Worm (Caenorhabditis elegans): ENCODE data around the gene B0034.2.

Gene B0034.2

ce11 chrII:5911939-5912523, 32.1 kb downstream of the B0034.2 start:
- TF ChIP-seq tra-4 (tag; optimal IDR thresholded peaks at IDR 0.05) (no peak), sea-1 (GFP tag; conservative IDR thresholded peaks at IDR 0.05) (no peak), aly-1 (tag; optimal IDR thresholded peaks at IDR 0.05) (no peak), pes-1 (GFP tag; IDR thresholded peaks at IDR 0.05) (no peak), hnd-1 (tag; optimal IDR thresholded peaks at IDR 0.05) (no peak), hmg-4 (GFP tag; optimal IDR thresholded peaks at IDR 0.05) (no peak), flt-1 (GFP tag; IDR thresholded peaks at IDR 0.05) (no peak), ceh-13 (GFP tag; optimal IDR thresholded peaks at IDR 0.05) (no peak), scrt-1 (GFP tag; IDR thresholded peaks at IDR 0.05) (no peak), tbx-11 (GFP tag; IDR thresholded peaks at IDR 0.05) (no peak), ceh-36 (tag; optimal IDR thresholded peaks at IDR 0.05) (no peak), ets-7 (tag; optimal IDR thresholded peaks at IDR 0.05) (no peak), hmbx-1 (tag; optimal IDR thresholded peaks at IDR 0.05) (no peak), ama-1 (optimal IDR thresholded peaks at IDR 0.05) (no peak), tbx-37 (GFP tag; conservative IDR thresholded peaks at IDR 0.05) (no peak)

ce11 chrII:5911274-5911673, 32.9 kb downstream of the B0034.2 start, which contains the start of gene cgt-3:
Gene cgt-3, plus strand, starts transcription at chrII:5911324.
- no peak for TF ChIP-seq tbx-37 (GFP tag; conservative IDR thresholded peaks at IDR 0.05)
- no peak for TF ChIP-seq scrt-1 (GFP tag; IDR thresholded peaks at IDR 0.05)
- TF ChIP-seq ama-1 (optimal IDR thresholded peaks at IDR 0.05), result no peak
- no peak for TF ChIP-seq tbx-11 (GFP tag; IDR thresholded peaks at IDR 0.05)
- no peak for TF ChIP-seq ceh-36 (tag; optimal IDR thresholded peaks at IDR 0.05)
- TF ChIP-seq flt-1 (GFP tag; IDR thresholded peaks at IDR 0.05), result no peak

DNA sequence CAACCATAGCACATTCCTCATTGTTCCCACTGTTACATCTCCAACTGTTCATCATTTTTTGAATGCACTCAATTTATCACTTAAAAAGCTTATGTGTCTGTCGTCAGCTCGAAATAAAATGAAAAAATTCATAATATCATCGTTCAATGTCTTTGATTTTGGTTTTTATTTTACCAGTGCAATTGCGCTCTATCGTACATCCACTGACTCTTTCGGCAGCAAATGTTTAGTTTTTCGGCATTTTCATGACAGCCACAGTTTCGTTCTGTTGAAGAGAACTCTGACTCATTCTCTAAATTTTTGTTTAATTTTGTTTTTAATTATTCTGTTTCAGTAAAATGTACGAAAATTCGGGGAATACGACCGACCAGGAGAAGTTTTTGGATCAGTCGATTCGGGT, 36.7 kb downstream of the B0034.2 start, which contains the start of gene vps-35:
TSS of gene vps-35 (plus strand) at position 335 of the 400 bp plus-strand sequence.
- TF ChIP-seq ama-1 (optimal IDR thresholded peaks at IDR 0.05) (no peak), aly-1 (tag; optimal IDR thresholded peaks at IDR 0.05) (no peak)

ce11 chrII:5906274-5906673, 37.9 kb downstream of the B0034.2 start, which contains the start of gene F59G1.8:
Gene F59G1.8, plus strand, starts transcription at chrII:5906566.
- TF ChIP-seq scrt-1 (GFP tag; IDR thresholded peaks at IDR 0.05) (no peak), ceh-36 (tag; optimal IDR thresholded peaks at IDR 0.05) (no peak), tbx-37 (GFP tag; conservative IDR thresholded peaks at IDR 0.05) (no peak), ceh-13 (GFP tag; optimal IDR thresholded peaks at IDR 0.05) (no peak), F13C5.2 (tag; optimal IDR thresholded peaks at IDR 0.05) (no peak), hmbx-1 (tag; optimal IDR thresholded peaks at IDR 0.05) (no peak), B0310.2 (tag; optimal IDR thresholded peaks at IDR 0.05) (no peak), aly-1 (tag; optimal IDR thresholded peaks at IDR 0.05) (no peak), ama-1 (optimal IDR thresholded peaks at IDR 0.05) (no peak), flt-1 (GFP tag; IDR thresholded peaks at IDR 0.05) (no peak), tra-4 (tag; optimal IDR thresholded peaks at IDR 0.05) (no peak), pes-1 (GFP tag; IDR thresholded peaks at IDR 0.05) (no peak), tbx-11 (GFP tag; IDR thresholded peaks at IDR 0.05) (no peak)

DNA sequence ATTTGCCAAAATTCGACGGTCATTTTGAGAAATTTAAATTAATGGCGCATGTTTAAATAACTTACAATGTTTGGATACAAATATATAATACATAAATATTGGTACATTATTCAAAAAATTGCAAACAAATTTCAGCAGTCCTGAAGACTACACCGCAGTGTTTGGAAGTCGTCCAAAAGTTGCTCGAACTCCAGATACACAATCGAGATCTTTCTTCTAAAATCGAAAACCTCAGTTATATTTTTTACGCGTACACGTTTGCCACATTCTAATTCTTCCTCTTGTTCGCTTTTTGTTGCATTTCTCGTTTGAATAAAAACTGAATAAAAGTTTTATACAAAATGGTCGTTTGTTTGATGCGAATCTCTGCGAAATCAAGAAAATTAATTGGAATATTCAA, 39.9 kb downstream of the B0034.2 start, which contains the start of gene tsp-18:
TSS of gene tsp-18 (plus strand) at position 301 of the 400 bp plus-strand sequence.
- TF ChIP-seq hmbx-1 (tag; optimal IDR thresholded peaks at IDR 0.05) (no peak), ceh-36 (tag; optimal IDR thresholded peaks at IDR 0.05) (no peak), sea-1 (GFP tag; conservative IDR thresholded peaks at IDR 0.05) (no peak), F13C5.2 (tag; optimal IDR thresholded peaks at IDR 0.05) (no peak), tbx-11 (GFP tag; IDR thresholded peaks at IDR 0.05) (no peak), hmg-4 (GFP tag; optimal IDR thresholded peaks at IDR 0.05) (no peak), aly-1 (tag; optimal IDR thresholded peaks at IDR 0.05) (no peak), ceh-13 (GFP tag; optimal IDR thresholded peaks at IDR 0.05) (no peak), tra-4 (tag; optimal IDR thresholded peaks at IDR 0.05) (no peak), scrt-1 (GFP tag; IDR thresholded peaks at IDR 0.05) (no peak), ets-7 (tag; optimal IDR thresholded peaks at IDR 0.05) (no peak), tbx-37 (GFP tag; conservative IDR thresholded peaks at IDR 0.05) (no peak)

DNA sequence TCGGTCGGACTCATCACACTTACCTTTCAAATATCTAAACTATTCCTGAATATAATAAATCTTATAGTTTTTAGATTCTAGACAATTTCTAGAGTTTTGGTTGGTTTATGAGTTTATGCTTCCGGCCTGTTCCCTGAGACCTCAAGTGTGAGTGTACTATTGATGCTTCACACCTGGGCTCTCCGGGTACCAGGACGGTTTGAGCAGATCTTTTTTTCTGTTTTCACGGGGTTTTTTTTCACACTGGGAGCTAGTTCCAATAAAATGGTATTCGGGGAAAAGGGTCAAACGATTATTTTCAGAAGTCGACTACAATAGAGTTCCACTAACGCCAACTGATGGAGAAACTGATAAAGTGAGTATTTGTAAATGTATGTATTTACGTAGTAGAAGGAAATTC, 42.0 kb downstream of the B0034.2 start:
- no peak for TF ChIP-seq B0310.2 (tag; optimal IDR thresholded peaks at IDR 0.05)
- no peak for TF ChIP-seq ceh-36 (tag; optimal IDR thresholded peaks at IDR 0.05)
- TF ChIP-seq flt-1 (GFP tag; IDR thresholded peaks at IDR 0.05), result no peak
- no peak for TF ChIP-seq tbx-37 (GFP tag; conservative IDR thresholded peaks at IDR 0.05)
- no peak for TF ChIP-seq sea-1 (GFP tag; conservative IDR thresholded peaks at IDR 0.05)
- TF ChIP-seq F13C5.2 (tag; optimal IDR thresholded peaks at IDR 0.05), result no peak
- TF ChIP-seq pes-1 (GFP tag; IDR thresholded peaks at IDR 0.05), result no peak
- TF ChIP-seq ama-1 (optimal IDR thresholded peaks at IDR 0.05), result no peak
- TF ChIP-seq tra-4 (tag; optimal IDR thresholded peaks at IDR 0.05), result no peak
- TF ChIP-seq scrt-1 (GFP tag; IDR thresholded peaks at IDR 0.05), result no peak
- no peak for TF ChIP-seq aly-1 (tag; optimal IDR thresholded peaks at IDR 0.05)
- TF ChIP-seq ceh-13 (GFP tag; optimal IDR thresholded peaks at IDR 0.05), result no peak
- TF ChIP-seq hmbx-1 (tag; optimal IDR thresholded peaks at IDR 0.05), result no peak
- TF ChIP-seq hmg-4 (GFP tag; optimal IDR thresholded peaks at IDR 0.05), result no peak

DNA sequence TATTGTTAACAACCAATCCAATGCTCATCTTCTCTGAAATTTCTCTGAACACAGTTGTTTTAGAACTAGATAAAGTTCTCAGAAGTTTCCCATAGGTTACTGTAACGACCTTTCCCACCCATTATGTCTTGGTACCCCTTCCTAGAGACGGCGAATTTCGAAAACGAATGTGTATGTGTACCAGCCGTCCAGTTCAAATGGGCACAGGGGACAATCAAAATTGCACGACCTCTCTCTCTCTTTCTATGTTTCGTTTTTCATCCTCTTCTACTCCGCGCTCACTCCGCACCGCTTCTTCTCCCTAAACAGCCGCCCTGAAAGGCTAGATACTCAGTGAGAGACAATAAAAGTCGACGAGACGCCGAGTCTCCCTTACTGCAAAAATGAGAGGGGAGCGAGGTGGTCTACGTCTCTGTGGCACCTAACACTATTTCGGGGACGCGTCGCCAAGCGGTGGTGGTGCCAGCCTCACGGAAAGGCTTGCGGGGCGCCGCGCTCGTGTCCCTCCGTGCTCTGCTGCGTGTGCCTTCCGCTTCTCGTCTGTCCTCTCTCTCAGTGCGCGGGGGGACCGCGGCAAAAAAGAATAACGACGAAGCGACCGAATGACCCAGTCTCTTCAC, 42.7 kb downstream of the B0034.2 start:
- TF ChIP-seq aly-1 (tag; optimal IDR thresholded peaks at IDR 0.05), result peak; percentile 34
- TF ChIP-seq tra-4 (tag; optimal IDR thresholded peaks at IDR 0.05), result no peak
